Worm (Caenorhabditis elegans) whole organism, late embryonic: ENCODE results near the gene fbxa-83.

ENCODE experiments used
- C38D4.7 ChIP-seq: fragments of 200-800 bp; sonication (Bioruptor generic); optimal IDR thresholded peaks from 2 replicates; lab custom pipeline; 2018; ENCODE audit warnings: mild to moderate bottlenecking, missing genetic modification characterization, moderate library complexity, missing compliant biosample characterization
- K02D7.2 ChIP-seq: sonication (generic microtip); optimal IDR thresholded peaks from 2 replicates; lab custom pipeline; 2017; ENCODE audit warnings: mild to moderate bottlenecking, missing genetic modification characterization, missing compliant biosample characterization
- K09A11.1 ChIP-seq: sonication (generic microtip); optimal IDR thresholded peaks from 2 replicates; lab custom pipeline; 2017; ENCODE audit warnings: antibody characterized with exemption, mild to moderate bottlenecking, missing genetic modification characterization, missing compliant biosample characterization; ENCODE audit not compliant: insufficient read depth
- T23F11.4 ChIP-seq: fragments of 200-800 bp; sonication (Bioruptor generic); optimal IDR thresholded peaks from 2 replicates; lab custom pipeline; 2018; ENCODE audit warnings: mild to moderate bottlenecking, missing genetic modification characterization, missing compliant biosample characterization
- Y22D7AL.16 ChIP-seq: sonication (generic microtip); optimal IDR thresholded peaks from 2 replicates; lab custom pipeline; 2016; ENCODE audit warnings: missing genetic modification characterization, missing compliant biosample characterization
- ahr-1 ChIP-seq: sonication (generic microtip); optimal IDR thresholded peaks from 2 replicates; lab custom pipeline; 2016; ENCODE audit warnings: missing genetic modification characterization, missing compliant biosample characterization
- ama-1 ChIP-seq: fragments of 150-350 bp; optimal IDR thresholded peaks from 2 replicates; lab custom pipeline; 2014
- ceh-18 ChIP-seq: sonication (generic microtip); optimal IDR thresholded peaks from 2 replicates; lab custom pipeline; 2016; ENCODE audit warnings: missing genetic modification characterization, missing compliant biosample characterization
- ceh-22 ChIP-seq: sonication (generic microtip); optimal IDR thresholded peaks from 2 replicates; lab custom pipeline; 2017; ENCODE audit warnings: missing biosample characterization, missing genetic modification characterization
- dve-1 ChIP-seq: sonication (generic microtip); optimal IDR thresholded peaks from 2 replicates; lab custom pipeline; 2017; ENCODE audit warnings: antibody characterized with exemption, mild to moderate bottlenecking, missing genetic modification characterization, missing compliant biosample characterization
- elt-2 ChIP-seq: sonication (generic microtip); optimal IDR thresholded peaks from 2 replicates; lab custom pipeline; 2016; ENCODE audit warnings: missing genetic modification reagents, missing genetic modification characterization, missing compliant biosample characterization
- fax-1 ChIP-seq: sonication (generic microtip); optimal IDR thresholded peaks from 2 replicates; lab custom pipeline; 2016; ENCODE audit warnings: missing genotype, missing genetic modification characterization, missing compliant biosample characterization
- fkh-10 ChIP-seq: fragments of 150-350 bp; optimal IDR thresholded peaks from 2 replicates; lab custom pipeline; 2014; ENCODE audit warnings: missing biosample characterization, missing genetic modification reagents, missing genetic modification characterization
- fkh-6 ChIP-seq: sonication (generic microtip); optimal IDR thresholded peaks from 2 replicates; lab custom pipeline; 2016; ENCODE audit warnings: missing genetic modification characterization, missing compliant biosample characterization
- gmeb-2 ChIP-seq: sonication (generic microtip); optimal IDR thresholded peaks from 2 replicates; lab custom pipeline; 2016; ENCODE audit warnings: missing genetic modification characterization, inconsistent platforms, missing compliant biosample characterization
- hlh-30 ChIP-seq: sonication (generic microtip); optimal IDR thresholded peaks from 2 replicates; lab custom pipeline; 2017; ENCODE audit warnings: antibody characterized with exemption, missing genetic modification characterization, missing compliant biosample characterization; ENCODE audit not compliant: insufficient read depth
- hlh-6 ChIP-seq: sonication (generic microtip); optimal IDR thresholded peaks from 2 replicates; lab custom pipeline; 2016; ENCODE audit warnings: missing genotype, missing genetic modification characterization, missing compliant biosample characterization
- hlh-8 ChIP-seq: sonication (generic microtip); optimal IDR thresholded peaks from 2 replicates; lab custom pipeline; 2016; ENCODE audit warnings: missing genotype, missing genetic modification characterization, missing compliant biosample characterization
- lin-11 ChIP-seq: fragments of 200-800 bp; sonication (Bioruptor generic); optimal IDR thresholded peaks from 2 replicates; lab custom pipeline; 2018; ENCODE audit warnings: mild to moderate bottlenecking, missing genetic modification characterization, missing compliant biosample characterization
- madf-2 ChIP-seq: sonication (generic microtip); optimal IDR thresholded peaks from 2 replicates; lab custom pipeline; 2017; ENCODE audit warnings: missing genetic modification characterization, missing compliant biosample characterization
- mec-3 ChIP-seq: sonication (generic microtip); optimal IDR thresholded peaks from 2 replicates; lab custom pipeline; 2016; ENCODE audit warnings: borderline replicate concordance, missing genetic modification characterization, missing compliant biosample characterization
- nfya-1 ChIP-seq: sonication (generic microtip); optimal IDR thresholded peaks from 2 replicates; lab custom pipeline; 2017; ENCODE audit warnings: missing genetic modification characterization, mild to moderate bottlenecking, missing compliant biosample characterization, antibody characterized with exemption, moderate library complexity
- nhr-232 ChIP-seq: sonication (generic microtip); optimal IDR thresholded peaks from 2 replicates; lab custom pipeline; 2016; ENCODE audit warnings: missing genetic modification characterization, missing compliant biosample characterization
- odd-2 ChIP-seq: sonication (generic microtip); optimal IDR thresholded peaks from 2 replicates; lab custom pipeline; 2017; ENCODE audit warnings: antibody characterized with exemption, mild to moderate bottlenecking, missing genetic modification characterization, missing compliant biosample characterization
- pha-4 ChIP-seq: fragments of 150-350 bp; optimal IDR thresholded peaks from 2 replicates; lab custom pipeline; 2018; ENCODE audit warnings: missing biosample characterization, missing genetic modification reagents, missing genetic modification characterization
- pqm-1 ChIP-seq: sonication (generic microtip); optimal IDR thresholded peaks from 2 replicates; lab custom pipeline; 2016; ENCODE audit warnings: missing genetic modification characterization, missing compliant biosample characterization
- ref-2 ChIP-seq: sonication (generic microtip); optimal IDR thresholded peaks from 2 replicates; lab custom pipeline; 2016; ENCODE audit warnings: missing genetic modification characterization, missing compliant biosample characterization
- rnt-1 ChIP-seq: sonication (generic microtip); optimal IDR thresholded peaks from 2 replicates; lab custom pipeline; 2016; ENCODE audit warnings: missing genetic modification characterization, missing compliant biosample characterization
- sdc-2 ChIP-seq: sonication (generic microtip); optimal IDR thresholded peaks from 2 replicates; lab custom pipeline; 2016; ENCODE audit warnings: missing genotype, missing genetic modification characterization, missing compliant biosample characterization
- sox-2 ChIP-seq: fragments of 200-800 bp; sonication (Bioruptor generic); IDR thresholded peaks from 2 replicates; pipeline ENCODE4 v1.3.6; 2022; ENCODE audit warnings: missing genetic modification reagents, missing genetic modification characterization, missing compliant biosample characterization
- sox-4 ChIP-seq: sonication (generic microtip); optimal IDR thresholded peaks from 2 replicates; lab custom pipeline; 2017; ENCODE audit warnings: mild to moderate bottlenecking, missing genetic modification characterization, inconsistent platforms, missing compliant biosample characterization
- syd-9 ChIP-seq: sonication (generic microtip); optimal IDR thresholded peaks from 2 replicates; lab custom pipeline; 2016; ENCODE audit warnings: mild to moderate bottlenecking, missing genetic modification characterization, moderate library complexity, missing compliant biosample characterization
- tbx-2 ChIP-seq: sonication (generic microtip); optimal IDR thresholded peaks from 2 replicates; lab custom pipeline; 2016; ENCODE audit warnings: missing genetic modification characterization, missing compliant biosample characterization
- unc-3 ChIP-seq, 2 experiments: fragments of 200-800 bp in 1 of 2; sonication (Bioruptor generic) in 1 of 2; sonication (generic microtip) in 1 of 2; conservative IDR thresholded peaks in 1 of 2; optimal IDR thresholded peaks in 1 of 2; 2 replicates each; pipeline versions ENCODE4 v1.3.6 to Lab custom; 2016 to 2022; ENCODE audit warnings: missing compliant biosample characterization in 2 of 2, missing genetic modification characterization in 2 of 2, missing genetic modification reagents in 1 of 2
- unc-42 ChIP-seq: sonication (generic microtip); optimal IDR thresholded peaks from 2 replicates; lab custom pipeline; 2016; ENCODE audit warnings: missing genotype, missing genetic modification characterization, missing compliant biosample characterization
- zip-5 ChIP-seq: sonication (generic microtip); optimal IDR thresholded peaks from 2 replicates; lab custom pipeline; 2016; ENCODE audit warnings: missing genetic modification characterization, missing compliant biosample characterization
- ztf-16 ChIP-seq: sonication (generic microtip); optimal IDR thresholded peaks from 2 replicates; lab custom pipeline; 2017; ENCODE audit warnings: missing genetic modification characterization, missing compliant biosample characterization

The fbxa-83 gene

ce11 chrIV:14326694-14327298 lies 613 bp upstream of the fbxa-83 start:
- TF ChIP-seq K02D7.2 (no peak), hlh-6 (no peak), pqm-1 (no peak), tbx-2 (tag; lab: Kevin White, UChicago) (peak; percentile 53), mec-3 (tag; lab: Kevin White, UChicago) (no peak), ama-1 (no peak), unc-42 (tag; lab: Kevin White, UChicago) (no peak), gmeb-2 (tag; lab: Kevin White, UChicago) (no peak), ref-2 (tag; lab: Kevin White, UChicago) (peak; percentile 43), dve-1 (tag; lab: Kevin White, UChicago) (peak; percentile 32), hlh-8 (tag; lab: Kevin White, UChicago) (peak; percentile 20), C38D4.7 (GFP tag; lab: Kevin White, UChicago) (no peak), T23F11.4 (no peak), elt-2 (tag; lab: Kevin White, UChicago) (peak; percentile 48), ceh-22 (no peak), ceh-18 (tag; lab: Kevin White, UChicago) (peak; percentile 19), syd-9 (no peak), nfya-1 (tag; lab: Kevin White, UChicago) (peak; percentile 17), sox-2 (no peak), sdc-2 (no peak), lin-11 (tag; lab: Kevin White, UChicago) (no peak), rnt-1 (tag; lab: Kevin White, UChicago) (peak; percentile 7), K09A11.1 (tag; lab: Kevin White, UChicago) (no peak)

DNA sequence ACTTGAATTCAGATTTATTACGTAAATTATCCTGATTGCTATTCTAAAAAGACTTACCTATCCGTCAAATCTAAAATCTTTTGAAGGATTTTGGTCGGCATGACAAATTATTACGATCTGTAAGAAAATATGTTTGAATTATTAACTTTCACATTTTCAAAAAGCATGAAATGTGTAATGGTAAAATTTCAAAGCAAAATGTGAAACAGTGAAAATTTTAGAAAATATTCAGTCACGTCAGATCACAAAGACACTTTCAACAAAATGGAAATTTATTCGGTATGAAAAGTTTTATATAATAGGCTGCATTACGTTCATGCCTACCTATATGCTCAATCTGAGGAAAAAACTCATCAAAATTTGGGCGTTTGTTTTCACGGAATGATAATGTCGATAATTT lies 4.5 kb downstream of the fbxa-83 start, which contains the start of gene fbxa-126:
fbxa-126 (minus strand) TSS at position 101 of the 400 bp plus-strand sequence.
- no peak for TF ChIP-seq hlh-30 (tag; lab: Kevin White, UChicago)
- no peak for TF ChIP-seq unc-42 (tag; lab: Kevin White, UChicago)
- no peak for TF ChIP-seq dve-1 (tag; lab: Kevin White, UChicago)
- TF ChIP-seq fkh-10, result no peak
- no peak for TF ChIP-seq sox-4 (tag; lab: Kevin White, UChicago)
- TF ChIP-seq ceh-18 (tag; lab: Kevin White, UChicago), result no peak
- TF ChIP-seq Y22D7AL.16, result no peak
- TF ChIP-seq unc-3 (GFP tag; conservative IDR thresholded peaks at IDR 0.05; lab: Robert Waterston, UW), result no peak
- TF ChIP-seq unc-3 (tag; optimal IDR thresholded peaks at IDR 0.05; lab: Kevin White, UChicago), result no peak
- TF ChIP-seq sdc-2, result no peak
- no peak for TF ChIP-seq ztf-16 (tag; lab: Kevin White, UChicago)
- no peak for TF ChIP-seq nhr-232 (tag; lab: Kevin White, UChicago)
- TF ChIP-seq odd-2, result no peak
- TF ChIP-seq lin-11 (tag; lab: Kevin White, UChicago), result no peak
- TF ChIP-seq fax-1, result no peak

DNA sequence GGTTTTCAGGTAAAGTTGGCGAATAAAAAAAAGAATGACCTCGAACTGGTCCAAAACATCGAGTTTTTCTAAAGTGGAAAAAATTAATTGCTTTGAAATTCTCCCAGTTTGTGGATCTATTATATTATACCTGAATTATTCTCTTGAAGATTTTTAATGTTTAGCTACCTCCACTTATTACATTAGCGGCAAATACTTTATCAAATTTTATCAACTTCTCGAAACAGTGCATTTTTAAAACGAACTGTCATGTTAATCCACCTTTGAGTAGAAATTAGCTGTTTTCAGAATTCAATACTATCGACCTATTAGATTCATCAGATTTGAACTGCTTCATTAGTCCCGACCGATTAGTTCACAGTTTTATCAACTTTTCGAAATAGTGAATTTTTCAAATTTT lies 8.1 kb downstream of the fbxa-83 start:
- TF ChIP-seq zip-5 (tag; lab: Kevin White, UChicago) (no peak), rnt-1 (tag; lab: Kevin White, UChicago) (no peak), fkh-6 (tag; lab: Kevin White, UChicago) (no peak), lin-11 (tag; lab: Kevin White, UChicago) (no peak), pha-4 (tag; lab: Kevin White, UChicago) (no peak), ahr-1 (no peak), nhr-232 (tag; lab: Kevin White, UChicago) (no peak), T23F11.4 (no peak), madf-2 (no peak)
